Fruit fly (Drosophila melanogaster) whole organism: ENCODE data around the gene Vha100-1.

ENCODE experiments used
- pan ChIP-seq: fragments of >200 bp; optimal IDR thresholded peaks from 2 replicates; lab custom pipeline; 2017
- usp ChIP-seq: fragments of >200 bp; optimal IDR thresholded peaks from 2 replicates; lab custom pipeline; 2017; ENCODE audit warnings: missing biosample characterization, missing genetic modification characterization, mixed read lengths

- no peak for TF ChIP-seq pan (lab: Kevin White, UChicago)
- TF ChIP-seq usp (GFP tag; lab: Kevin White, UChicago), result no peak
These were observed 8.1 kb downstream of the Vha100-1 start for dm6 chr3R:29138961-29139527.
